Fruit fly (Drosophila melanogaster) whole organism, wandering third instar larva: Measurements from ENCODE around the gene Polr1B.

ENCODE experiments used
- Dfd ChIP-seq: fragments of >200 bp; optimal IDR thresholded peaks from 2 replicates; lab custom pipeline; 2017; ENCODE audit warnings: missing biosample characterization, missing genetic modification characterization
- GATAd ChIP-seq: sonication (Bioruptor generic); optimal IDR thresholded peaks from 2 replicates; lab custom pipeline; 2016; ENCODE audit warnings: missing biosample characterization, missing genetic modification characterization
- Myc ChIP-seq: fragments of >200 bp; optimal IDR thresholded peaks from 2 replicates; lab custom pipeline; 2017
- OdsH ChIP-seq: fragments of 200-800 bp; sonication (Bioruptor generic); optimal IDR thresholded peaks from 2 replicates; lab custom pipeline; 2016; ENCODE audit warnings: missing biosample characterization, mild to moderate bottlenecking, missing genetic modification characterization
- lola ChIP-seq: fragments of >200 bp; optimal IDR thresholded peaks from 2 replicates; lab custom pipeline; 2017; ENCODE audit warnings: missing biosample characterization, missing genetic modification characterization
- pan ChIP-seq: fragments of >200 bp; optimal IDR thresholded peaks from 2 replicates; lab custom pipeline; 2017
- tai ChIP-seq: sonication (Bioruptor generic); optimal IDR thresholded peaks from 2 replicates; lab custom pipeline; 2016; ENCODE audit warnings: missing biosample characterization, missing genetic modification characterization
- usp ChIP-seq: fragments of >200 bp; optimal IDR thresholded peaks from 2 replicates; lab custom pipeline; 2017; ENCODE audit warnings: missing biosample characterization, missing genetic modification characterization
- woc ChIP-seq: sonication (Bioruptor generic); optimal IDR thresholded peaks from 2 replicates; lab custom pipeline; 2016; ENCODE audit warnings: missing biosample characterization, mild to moderate bottlenecking, missing genetic modification characterization

- TF ChIP-seq GATAd (GFP tag; lab: Kevin White, UChicago) (no peak), Myc (lab: Kevin White, UChicago) (no peak), woc (GFP tag; lab: Kevin White, UChicago) (no peak), OdsH (no peak), pan (lab: Kevin White, UChicago) (no peak), Dfd (GFP tag; lab: Kevin White, UChicago) (no peak), tai (no peak), lola (no peak), usp (GFP tag; lab: Kevin White, UChicago) (no peak)
These were observed 48.8 kb downstream of the Polr1B start, which contains the start of the genes crq and shv for dm6 chr2L:452872-453271.
